Worm (Caenorhabditis elegans) whole organism, L1 larva: ENCODE results near the gene clec-58.

ENCODE experiments used
- C04F5.9 ChIP-seq: sonication (generic microtip); optimal IDR thresholded peaks from 2 replicates; lab custom pipeline; 2016; ENCODE audit warnings: missing genetic modification characterization, missing compliant biosample characterization
- C34B4.2 ChIP-seq: sonication (generic microtip); optimal IDR thresholded peaks from 2 replicates; lab custom pipeline; 2017; ENCODE audit warnings: mild to moderate bottlenecking, missing genetic modification characterization, missing compliant biosample characterization
- F16B12.6 ChIP-seq: fragments of 150-350 bp; optimal IDR thresholded peaks from 2 replicates; lab custom pipeline; 2014; ENCODE audit warnings: missing biosample characterization, missing genetic modification characterization
- Y116A8C.19 ChIP-seq: sonication (generic microtip); optimal IDR thresholded peaks from 2 replicates; lab custom pipeline; 2016; ENCODE audit warnings: missing compliant biosample characterization, missing genetic modification characterization, borderline replicate concordance
- aha-1 ChIP-seq: fragments of 150-350 bp; optimal IDR thresholded peaks from 2 replicates; lab custom pipeline; 2014; ENCODE audit warnings: missing biosample characterization, missing genetic modification characterization
- alr-1 ChIP-seq: fragments of 200-800 bp; sonication (Bioruptor generic); optimal IDR thresholded peaks from 2 replicates; lab custom pipeline; 2018; ENCODE audit warnings: borderline replicate concordance, mild to moderate bottlenecking, missing genetic modification characterization, missing compliant biosample characterization
- aly-2 ChIP-seq: fragments of 150-350 bp; optimal IDR thresholded peaks from 2 replicates; lab custom pipeline; 2014; ENCODE audit warnings: missing biosample characterization, missing genetic modification characterization
- ama-1 ChIP-seq: fragments of 150-350 bp; optimal IDR thresholded peaks from 2 replicates; lab custom pipeline; 2014
- blmp-1 ChIP-seq: fragments of 150-350 bp; optimal IDR thresholded peaks from 2 replicates; lab custom pipeline; 2014; ENCODE audit warnings: missing biosample characterization, missing genetic modification characterization
- ceh-63 ChIP-seq: fragments of 200-800 bp; sonication (Bioruptor generic); optimal IDR thresholded peaks from 2 replicates; lab custom pipeline; 2018; ENCODE audit warnings: mild to moderate bottlenecking, missing genetic modification characterization, missing compliant biosample characterization
- ceh-90 ChIP-seq: sonication (generic microtip); optimal IDR thresholded peaks from 2 replicates; lab custom pipeline; 2016; ENCODE audit warnings: missing genetic modification characterization, missing compliant biosample characterization
- efl-1 ChIP-seq, 4 experiments: fragments of 150-350 bp; optimal IDR thresholded peaks in 3 of 4; peaks in 1 of 4; 1 replicate in 1 of 4; 2 replicates in 3 of 4; lab custom pipeline; 2014; ENCODE audit warnings: missing biosample characterization in 2 of 4, missing genetic modification characterization in 2 of 4, missing genetic modification reagents in 2 of 4
- egl-27 ChIP-seq, 2 experiments: fragments of 150-350 bp in 1 of 2; sonication (generic microtip); optimal IDR thresholded peaks; 3 replicates each; lab custom pipeline; 2017 to 2018; ENCODE audit warnings: missing biosample characterization in 2 of 2, missing genetic modification characterization in 2 of 2, missing genetic modification reagents in 2 of 2
- elt-2 ChIP-seq: sonication (generic microtip); optimal IDR thresholded peaks from 2 replicates; lab custom pipeline; 2016; ENCODE audit warnings: missing genetic modification characterization, mild to moderate bottlenecking, inconsistent platforms, missing compliant biosample characterization, missing genetic modification reagents
- elt-3 ChIP-seq, 6 experiments: fragments of 150-350 bp in 1 of 6; sonication (generic microtip); optimal IDR thresholded peaks; 2 replicates each; lab custom pipeline; 2017 to 2018; ENCODE audit warnings: missing biosample characterization in 6 of 6, missing genetic modification characterization in 6 of 6, inconsistent platforms in 1 of 6
- fkh-10 ChIP-seq: sonication (generic microtip); optimal IDR thresholded peaks from 2 replicates; lab custom pipeline; 2017; ENCODE audit warnings: missing biosample characterization, missing genetic modification reagents, missing genetic modification characterization
- fos-1 ChIP-seq: fragments of 150-350 bp; optimal IDR thresholded peaks from 2 replicates; lab custom pipeline; 2014; ENCODE audit warnings: missing biosample characterization, missing genetic modification characterization
- grh-1 ChIP-seq: fragments of 200-800 bp; sonication (Bioruptor generic); IDR thresholded peaks from 2 replicates; pipeline ENCODE4 v1.3.6; 2022; ENCODE audit warnings: missing genetic modification reagents, missing genetic modification characterization, missing compliant biosample characterization
- hlh-4 ChIP-seq: sonication (generic microtip); optimal IDR thresholded peaks from 2 replicates; lab custom pipeline; 2016; ENCODE audit warnings: mild to moderate bottlenecking, missing genetic modification characterization, missing compliant biosample characterization
- hpl-2 ChIP-seq: fragments of 150-350 bp; optimal IDR thresholded peaks from 2 replicates; lab custom pipeline; 2014; ENCODE audit warnings: missing biosample characterization, missing genetic modification reagents, missing genetic modification characterization
- lin-35 ChIP-seq, 2 experiments: fragments of 150-350 bp; optimal IDR thresholded peaks; 2 replicates each; lab custom pipeline; 2014; ENCODE audit warnings: missing biosample characterization in 2 of 2, missing genetic modification characterization in 2 of 2, missing genetic modification reagents in 2 of 2
- lin-39 ChIP-seq: fragments of 150-350 bp; optimal IDR thresholded peaks from 2 replicates; lab custom pipeline; 2014; ENCODE audit warnings: missing biosample characterization, missing genetic modification reagents, missing genetic modification characterization
- lsy-2 ChIP-seq, 2 experiments: fragments of 150-350 bp; optimal IDR thresholded peaks; 2 replicates each; lab custom pipeline; 2014; ENCODE audit warnings: missing biosample characterization in 2 of 2, missing genetic modification characterization in 2 of 2
- mep-1 ChIP-seq: fragments of 150-350 bp; optimal IDR thresholded peaks from 2 replicates; lab custom pipeline; 2014; ENCODE audit warnings: missing biosample characterization, missing genetic modification characterization
- nhr-11 ChIP-seq: fragments of 150-350 bp; optimal IDR thresholded peaks from 2 replicates; lab custom pipeline; 2014; ENCODE audit warnings: missing biosample characterization, missing genetic modification characterization
- nhr-47 ChIP-seq: sonication (generic microtip); optimal IDR thresholded peaks from 2 replicates; lab custom pipeline; 2016; ENCODE audit warnings: mild to moderate bottlenecking, missing genetic modification characterization, moderate library complexity, missing compliant biosample characterization
- nhr-71 ChIP-seq: sonication (generic microtip); optimal IDR thresholded peaks from 2 replicates; lab custom pipeline; 2016; ENCODE audit warnings: mild to moderate bottlenecking, missing genetic modification characterization, moderate library complexity, missing compliant biosample characterization
- nhr-85 ChIP-seq: sonication (generic microtip); peaks from one replicate; lab custom pipeline; 2016; ENCODE audit warnings: missing genetic modification characterization, inconsistent platforms, missing compliant biosample characterization
- nhr-90 ChIP-seq: sonication (generic microtip); optimal IDR thresholded peaks from 2 replicates; lab custom pipeline; 2016; ENCODE audit warnings: mild to moderate bottlenecking, missing genetic modification characterization, missing compliant biosample characterization; ENCODE audit not compliant: poor library complexity
- pag-3 ChIP-seq: sonication (generic microtip); optimal IDR thresholded peaks from 2 replicates; lab custom pipeline; 2017; ENCODE audit warnings: missing genetic modification characterization, mild to moderate bottlenecking, missing compliant biosample characterization, antibody characterized with exemption, borderline replicate concordance; ENCODE audit not compliant: insufficient read depth
- pax-3 ChIP-seq: fragments of 200-800 bp; sonication (Bioruptor generic); optimal IDR thresholded peaks from 2 replicates; lab custom pipeline; 2018; ENCODE audit warnings: mild to moderate bottlenecking, missing genetic modification characterization, moderate library complexity, missing compliant biosample characterization
- rnt-1 ChIP-seq: sonication (generic microtip); optimal IDR thresholded peaks from 2 replicates; lab custom pipeline; 2016; ENCODE audit warnings: mild to moderate bottlenecking, missing genetic modification characterization, moderate library complexity, missing compliant biosample characterization
- snpc-4 ChIP-seq: fragments of 150-350 bp; optimal IDR thresholded peaks from 2 replicates; lab custom pipeline; 2014; ENCODE audit warnings: missing biosample characterization, missing genetic modification characterization
- snu-23 ChIP-seq: sonication (generic microtip); optimal IDR thresholded peaks from 2 replicates; lab custom pipeline; 2016; ENCODE audit warnings: missing genetic modification characterization, missing compliant biosample characterization
- swsn-7 ChIP-seq: sonication (generic microtip); optimal IDR thresholded peaks from 2 replicates; lab custom pipeline; 2016; ENCODE audit warnings: missing genetic modification characterization, missing compliant biosample characterization
- tbx-2 ChIP-seq: sonication (generic microtip); optimal IDR thresholded peaks from 2 replicates; lab custom pipeline; 2016; ENCODE audit warnings: missing genetic modification characterization, missing compliant biosample characterization
- unc-130 ChIP-seq: fragments of 150-350 bp; optimal IDR thresholded peaks from 2 replicates; lab custom pipeline; 2017; ENCODE audit warnings: missing biosample characterization, missing genetic modification characterization, inconsistent platforms
- unc-30 ChIP-seq: sonication (generic microtip); optimal IDR thresholded peaks from 2 replicates; lab custom pipeline; 2017; ENCODE audit warnings: missing biosample characterization, missing genetic modification characterization
- unc-62 ChIP-seq: fragments of 150-350 bp; optimal IDR thresholded peaks from 2 replicates; lab custom pipeline; 2014; ENCODE audit warnings: missing biosample characterization, missing genetic modification reagents, missing genetic modification characterization
- vab-15 ChIP-seq: sonication (generic microtip); optimal IDR thresholded peaks from 2 replicates; lab custom pipeline; 2017; ENCODE audit warnings: missing genotype, mild to moderate bottlenecking, missing genetic modification characterization, missing compliant biosample characterization
- zag-1 ChIP-seq: fragments of 150-350 bp; optimal IDR thresholded peaks from 2 replicates; lab custom pipeline; 2014; ENCODE audit warnings: missing biosample characterization, missing genetic modification characterization

clec-58 gene

ce11 chrII:10456979-10457378 is 19.0 kb downstream of the clec-58 start, which contains the start of gene ZK673.11:
Gene ZK673.11 (plus strand): TSS chrII:10457279.
- no peak for TF ChIP-seq ceh-63 (GFP tag; lab: Kevin White, UChicago)

ce11 chrII:10452620-10453019 is 23.3 kb downstream of the clec-58 start, which contains the start of gene ZK673.4:
Gene ZK673.4 (plus strand): TSS chrII:10452920.
- TF ChIP-seq hpl-2 (no peak), C04F5.9 (tag; lab: Kevin White, UChicago) (no peak), ceh-90 (tag; lab: Kevin White, UChicago) (no peak), snu-23 (no peak), pag-3 (tag; lab: Kevin White, UChicago) (no peak), aly-2 (tag; lab: Kevin White, UChicago) (no peak), Y116A8C.19 (no peak)

DNA sequence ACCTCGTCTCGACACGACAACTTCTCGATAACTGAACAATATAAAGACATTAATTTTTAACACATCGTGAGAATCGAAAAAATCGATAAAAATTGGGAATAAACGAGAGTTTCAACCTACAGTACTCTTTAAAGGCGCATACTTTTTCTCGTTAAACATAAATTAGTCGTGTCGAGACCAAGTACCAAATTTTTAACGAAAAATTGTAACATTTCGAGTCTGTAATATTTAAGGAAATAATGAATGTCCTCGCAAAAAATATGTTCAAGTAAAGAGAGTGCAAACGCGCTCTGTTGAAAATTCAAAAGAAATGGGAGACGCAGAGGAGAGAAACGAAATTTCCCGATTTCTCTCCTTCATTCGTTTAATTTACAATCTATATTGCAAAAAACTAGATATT is 25.6 kb downstream of the clec-58 start:
- TF ChIP-seq pax-3 (no peak), unc-130 (tag; lab: Kevin White, UChicago) (no peak), nhr-90 (peak; percentile 35), tbx-2 (tag; lab: Kevin White, UChicago) (peak; percentile 11), elt-2 (tag; lab: Kevin White, UChicago) (peak; percentile 37), blmp-1 (tag; lab: Kevin White, UChicago) (peak; percentile 11), lsy-2 (tag; optimal IDR thresholded peaks at IDR 0.05; lab: Kevin White, UChicago) (peak in 1 of 2 experiments; percentile 18), alr-1 (no peak), nhr-47 (tag; lab: Kevin White, UChicago) (peak; percentile 10), ama-1 (lab: Kevin White, UChicago) (peak; percentile 69), nhr-85 (tag; lab: Kevin White, UChicago) (peak; percentile 12), lin-35 (GFP tag; optimal IDR thresholded peaks at IDR 0.05; lab: Kevin White, UChicago) (peak in 1 of 2 experiments; percentile 22), nhr-71 (tag; lab: Kevin White, UChicago) (peak; percentile 27), efl-1 (optimal IDR thresholded peaks at IDR 0.05; lab: Kevin White, UChicago) (peak in 1 of 2 experiments; percentile 12), efl-1 (GFP tag; optimal IDR thresholded peaks at IDR 0.05 in 1 of 2; lab: Kevin White, UChicago) (peak in 1 of 2 experiments; percentile 18), snu-23 (peak; percentile 30)
- TF ChIP-seq, all 84 proteins: peak for 12

DNA sequence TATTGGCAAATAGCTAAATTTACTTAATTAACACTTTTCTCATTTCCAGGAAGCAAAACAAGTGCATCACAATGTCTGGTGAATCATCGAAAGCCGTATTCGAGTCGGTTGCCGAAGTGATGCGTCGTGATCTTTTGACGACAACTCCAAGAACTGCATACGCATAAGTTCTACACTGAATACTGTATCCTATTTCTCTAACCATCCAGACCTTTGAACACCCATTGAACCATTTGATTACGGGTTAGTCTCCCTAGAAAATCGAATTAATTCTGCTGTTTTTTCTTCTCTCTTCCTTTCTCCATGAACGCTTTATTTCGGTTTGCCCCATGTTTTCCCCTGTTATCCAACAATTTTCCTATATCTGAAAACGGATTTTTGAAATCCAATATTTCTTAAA is 26.2 kb downstream of the clec-58 start, which contains the start of gene lin-56:
Gene lin-56, plus strand, starts transcription at position 301 of the 400 bp plus-strand sequence.
- no peak for TF ChIP-seq nhr-90
- TF ChIP-seq nhr-11 (tag; lab: Kevin White, UChicago): no peak
- TF ChIP-seq nhr-47 (tag; lab: Kevin White, UChicago): no peak
- TF ChIP-seq zag-1: no peak
- TF ChIP-seq snpc-4 (tag; lab: Kevin White, UChicago): no peak
- no peak for TF ChIP-seq unc-62 (GFP tag; lab: Kevin White, UChicago)

DNA sequence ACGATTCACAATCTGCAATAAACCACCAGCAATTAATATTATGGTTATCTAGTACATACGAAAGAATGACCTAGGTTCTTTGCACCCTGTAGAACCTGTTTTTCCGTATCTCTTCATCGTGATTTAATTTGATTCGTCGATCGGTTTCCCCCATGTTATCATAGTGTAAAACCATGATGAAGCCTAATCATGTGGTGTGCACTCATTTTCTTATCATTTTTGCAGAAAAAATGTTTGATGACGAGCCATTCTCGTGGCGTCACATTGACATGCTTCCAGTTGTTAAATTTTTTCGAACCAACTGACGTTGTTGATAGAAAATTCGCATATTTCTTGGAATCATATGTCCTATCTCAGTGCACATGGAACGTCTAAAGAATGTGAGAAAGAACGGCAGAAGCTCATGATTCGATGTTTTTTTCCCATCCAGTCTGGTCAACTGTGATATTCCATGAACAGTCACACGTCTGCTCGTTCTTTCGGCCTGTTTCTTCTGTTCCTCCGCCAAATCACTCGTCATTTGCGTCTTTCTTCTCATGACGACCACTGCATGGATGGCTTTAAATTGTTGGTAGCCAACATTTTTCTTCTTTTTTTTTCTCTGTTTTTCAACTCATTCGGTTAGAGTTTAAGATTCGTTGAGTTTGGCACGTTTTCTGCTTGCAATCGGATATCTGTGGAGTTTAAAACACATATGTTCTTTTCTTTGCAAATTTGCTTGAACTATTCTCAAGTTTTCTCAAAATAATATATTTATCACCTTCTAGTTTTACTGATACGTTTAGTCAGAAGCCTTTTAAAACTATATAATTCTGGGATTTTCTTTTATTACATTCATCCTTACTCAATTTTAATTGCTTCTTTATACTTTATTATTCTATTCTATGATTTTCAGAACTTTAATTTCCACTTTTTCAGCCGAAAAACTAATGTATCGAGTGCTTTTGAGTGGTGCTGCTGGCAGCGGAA is 28.3 kb downstream of the clec-58 start, which contains the start of gene ZK673.2:
Gene ZK673.2, plus strand, starts transcription at position 919 of the 969 bp plus-strand sequence.
- TF ChIP-seq mep-1 (tag; lab: Kevin White, UChicago) (peak; percentile 38), swsn-7 (tag; lab: Kevin White, UChicago) (no peak), snpc-4 (tag; lab: Kevin White, UChicago) (no peak), fos-1 (tag; lab: Kevin White, UChicago) (no peak), tbx-2 (tag; lab: Kevin White, UChicago) (no peak), rnt-1 (tag; lab: Kevin White, UChicago) (peak; percentile 3), hlh-4 (tag; lab: Kevin White, UChicago) (no peak), lin-35 (GFP tag; optimal IDR thresholded peaks at IDR 0.05; lab: Kevin White, UChicago) (peak in 1 of 2 experiments; percentile 51), egl-27 (tag; optimal IDR thresholded peaks at IDR 0.05; lab: Kevin White, UChicago) (no peak), pag-3 (tag; lab: Kevin White, UChicago) (no peak), grh-1 (peak; percentile 72), unc-30 (no peak), elt-3 (tag; optimal IDR thresholded peaks at IDR 0.05; lab: Kevin White, UChicago) (peak in 4 of 6 experiments; percentile 22 to 92 (median 51)), fkh-10 (GFP tag; lab: Kevin White, UChicago) (no peak), F16B12.6 (no peak), C34B4.2 (tag; lab: Kevin White, UChicago) (peak; percentile 3), nhr-47 (tag; lab: Kevin White, UChicago) (no peak), vab-15 (tag; lab: Kevin White, UChicago) (peak; percentile 1), lin-39 (tag; lab: Kevin White, UChicago) (no peak), unc-62 (GFP tag; lab: Kevin White, UChicago) (no peak), elt-2 (tag; lab: Kevin White, UChicago) (peak; percentile 74), aha-1 (tag; lab: Kevin White, UChicago) (no peak)
